Worm (Caenorhabditis elegans) whole organism, L1 larva: ENCODE measurements around the gene adah-1.

Source experiments
- nhr-237 ChIP-seq: fragments of 150-350 bp; optimal IDR thresholded peaks from 2 replicates; lab custom pipeline; 2014; ENCODE audit warnings: missing biosample characterization, missing genetic modification characterization
- nhr-85 ChIP-seq: sonication (generic microtip); peaks from one replicate; lab custom pipeline; 2016; ENCODE audit warnings: missing genetic modification characterization, inconsistent platforms, missing compliant biosample characterization
- unc-62 ChIP-seq: fragments of 150-350 bp; optimal IDR thresholded peaks from 2 replicates; lab custom pipeline; 2014; ENCODE audit warnings: missing biosample characterization, missing genetic modification reagents, missing genetic modification characterization

DNA sequence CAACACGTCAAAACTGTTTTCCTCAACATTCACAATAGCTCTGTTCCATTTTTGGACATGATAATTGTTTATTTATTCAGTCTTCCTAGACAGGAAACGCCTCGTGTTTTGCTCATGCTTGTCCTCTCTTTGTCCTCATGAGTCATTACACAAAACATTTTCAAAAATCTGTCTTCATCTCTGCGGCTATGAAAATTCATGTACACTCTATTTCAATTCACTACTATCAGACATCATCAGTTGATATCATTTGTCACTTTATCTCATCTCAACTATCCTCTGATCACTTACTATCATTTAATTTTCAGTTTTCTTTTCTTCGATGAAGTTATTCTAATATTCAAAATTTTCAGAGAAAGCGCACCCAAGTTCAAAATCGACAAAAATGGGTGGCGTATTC, at the start of gene adah-1:
- TF ChIP-seq nhr-237 (tag; lab: Kevin White, UChicago) (no peak), unc-62 (GFP tag; lab: Kevin White, UChicago) (no peak), nhr-85 (tag; lab: Kevin White, UChicago) (no peak)
